Worm (Caenorhabditis elegans): ENCODE measurements around the gene C49C3.6.
"Not testable (repeated sequence)": the region's sequence is repeated elsewhere in the genome, so short reads cannot be mapped to it uniquely, and the experiment has no call there.

C49C3.6 gene

DNA sequence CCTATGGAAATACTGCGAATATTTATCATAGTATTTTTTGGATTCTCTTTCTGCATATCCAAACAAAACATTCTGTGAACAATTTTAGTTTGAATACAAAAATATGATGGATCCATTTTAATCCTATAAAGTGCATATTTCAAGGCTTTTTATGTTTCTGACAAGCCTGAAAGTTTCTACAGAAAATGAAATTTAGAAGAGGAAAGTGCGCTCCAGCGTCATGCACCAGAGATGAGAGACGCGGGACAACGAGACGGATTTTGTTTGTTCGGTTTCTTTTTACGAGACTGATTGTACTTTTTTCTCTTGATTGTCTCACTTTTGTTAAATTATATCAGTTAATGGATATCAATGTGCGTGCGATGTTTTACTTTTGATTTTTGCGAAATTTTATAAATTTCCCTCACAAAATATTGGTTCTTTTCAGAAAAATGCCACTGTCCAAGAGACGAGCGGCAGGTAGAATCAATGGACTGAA is at the start of gene C49C3.6:
Gene C49C3.6 (plus strand): TSS at position 428 of the 478 bp plus-strand sequence.
- no peak for TF ChIP-seq unc-62 (GFP tag; optimal IDR thresholded peaks at IDR 0.05)

DNA sequence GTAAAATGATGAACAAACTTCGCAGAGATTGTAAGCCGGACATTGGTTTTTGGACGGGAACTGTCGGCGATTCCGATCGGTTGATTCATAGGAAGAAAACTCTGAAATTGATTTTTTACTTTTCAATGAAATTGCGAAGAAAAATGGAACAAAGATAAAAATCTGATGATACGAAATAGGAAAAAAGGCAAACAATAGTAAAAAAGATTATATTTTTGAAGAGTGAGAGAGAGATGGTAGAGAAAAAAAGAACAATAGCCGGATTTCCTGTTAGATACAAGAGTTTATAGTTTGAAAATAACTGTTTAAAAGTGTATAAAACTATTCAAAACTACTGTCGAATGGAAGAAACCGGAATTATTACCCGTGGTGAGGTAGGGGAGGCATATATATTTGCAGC is 47.2 kb upstream of the C49C3.6 start, which contains the start of gene nra-1:
Gene nra-1 (minus strand): TSS at position 101 of the 400 bp plus-strand sequence.
- TF ChIP-seq unc-62 (GFP tag; optimal IDR thresholded peaks at IDR 0.05): no peak

DNA sequence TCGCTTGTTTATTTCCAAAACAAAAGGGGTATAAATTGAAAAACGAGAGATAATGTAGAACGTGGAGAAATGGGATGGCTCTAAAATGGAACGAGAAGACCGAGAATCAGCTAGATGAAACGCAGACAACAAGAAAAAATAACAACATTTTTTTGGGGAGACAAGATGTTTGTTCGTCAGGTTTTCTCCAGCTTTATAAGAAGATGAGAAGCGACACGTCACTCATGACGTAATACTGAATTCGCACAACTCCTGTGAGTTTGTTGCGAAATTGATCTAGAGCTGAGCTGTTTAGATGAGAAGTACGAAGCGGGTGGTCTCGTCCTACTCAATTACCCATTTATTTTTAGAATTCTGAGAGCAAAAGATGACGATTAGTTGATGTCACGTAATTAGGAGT is 46.1 kb upstream of the C49C3.6 start:
- TF ChIP-seq unc-62 (GFP tag; optimal IDR thresholded peaks at IDR 0.05): no peak

- no peak for TF ChIP-seq unc-62 (GFP tag; optimal IDR thresholded peaks at IDR 0.05)
Measured at ce11 chrIV:17287908-17288675, 43.2 kb upstream of the C49C3.6 start, which contains the start of gene zipt-7.1. TSS of gene zipt-7.1 (minus strand) at chrIV:17288139.

- TF ChIP-seq unc-62 (GFP tag; optimal IDR thresholded peaks at IDR 0.05): no peak
Measured at ce11 chrIV:17291629-17292199, 39.6 kb upstream of the C49C3.6 start, which contains the start of the genes T28F3.11 and slc-17.4. TSS of gene T28F3.11 (minus strand) at chrIV:17291679. TSS of gene slc-17.4 (minus strand) at chrIV:17291733.

ce11 chrIV:17292350-17292749 is 39.0 kb upstream of the C49C3.6 start:
- TF ChIP-seq unc-62 (GFP tag; optimal IDR thresholded peaks at IDR 0.05): no peak

- no peak for TF ChIP-seq unc-62 (GFP tag; optimal IDR thresholded peaks at IDR 0.05)
Measured at ce11 chrIV:17293068-17293467, 38.3 kb upstream of the C49C3.6 start.

ce11 chrIV:17293679-17294078 is 37.6 kb upstream of the C49C3.6 start:
- TF ChIP-seq unc-62 (GFP tag; optimal IDR thresholded peaks at IDR 0.05): no peak

ce11 chrIV:17294489-17294888 is 36.8 kb upstream of the C49C3.6 start, which contains the start of gene T28F3.5:
TSS of gene T28F3.5 (plus strand) at chrIV:17294789.
- no peak for TF ChIP-seq unc-62 (GFP tag; optimal IDR thresholded peaks at IDR 0.05)

DNA sequence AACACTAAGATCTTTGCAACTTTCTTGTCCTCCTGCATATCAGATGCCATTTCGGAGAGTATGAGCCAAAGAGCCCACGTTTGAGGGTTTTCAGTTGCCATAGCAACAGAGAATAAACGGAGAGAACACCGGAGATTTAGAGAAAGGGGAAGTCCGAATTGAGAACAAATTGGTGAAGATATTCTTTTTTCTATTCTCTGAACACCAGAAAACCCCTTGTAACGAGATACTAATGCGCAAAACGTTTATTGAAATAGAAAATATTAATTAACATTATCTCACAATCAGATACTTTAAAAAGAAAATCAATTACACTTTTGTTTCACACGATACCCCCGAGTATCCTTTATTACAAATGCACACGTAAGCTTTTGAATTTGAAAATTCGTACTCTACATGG is 29.4 kb upstream of the C49C3.6 start, which contains the start of gene ifta-2:
Gene ifta-2 (minus strand): TSS at position 101 of the 400 bp plus-strand sequence.
- no peak for TF ChIP-seq unc-62 (GFP tag; optimal IDR thresholded peaks at IDR 0.05)

ce11 chrIV:17307223-17307622 is 24.1 kb upstream of the C49C3.6 start, which contains the start of gene T28F3.8:
TSS of gene T28F3.8 (minus strand) at chrIV:17307323.
- TF ChIP-seq unc-62 (GFP tag; optimal IDR thresholded peaks at IDR 0.05): not testable (repeated sequence)

DNA sequence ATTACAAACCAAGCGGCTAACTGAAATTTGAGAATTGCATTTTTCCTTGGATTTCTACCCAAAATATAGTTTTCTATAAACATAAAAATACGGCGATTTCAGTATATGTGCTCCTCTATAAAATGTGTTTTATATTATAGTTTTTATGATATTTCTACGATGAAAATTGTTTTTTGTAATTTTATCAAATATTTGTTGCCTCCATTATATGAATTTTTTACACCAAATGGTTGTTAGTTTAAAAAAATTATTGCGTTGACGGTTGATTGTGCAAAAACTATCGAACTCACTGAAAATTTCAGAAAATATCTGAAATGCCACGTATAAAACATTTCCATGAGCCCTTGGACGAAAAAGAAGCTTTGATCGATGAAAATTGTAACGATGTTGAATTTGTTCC is 23.1 kb upstream of the C49C3.6 start, which contains the start of gene T28F3.9:
Gene T28F3.9 (plus strand): TSS at position 301 of the 400 bp plus-strand sequence.
- TF ChIP-seq unc-62 (GFP tag; optimal IDR thresholded peaks at IDR 0.05): no peak

DNA sequence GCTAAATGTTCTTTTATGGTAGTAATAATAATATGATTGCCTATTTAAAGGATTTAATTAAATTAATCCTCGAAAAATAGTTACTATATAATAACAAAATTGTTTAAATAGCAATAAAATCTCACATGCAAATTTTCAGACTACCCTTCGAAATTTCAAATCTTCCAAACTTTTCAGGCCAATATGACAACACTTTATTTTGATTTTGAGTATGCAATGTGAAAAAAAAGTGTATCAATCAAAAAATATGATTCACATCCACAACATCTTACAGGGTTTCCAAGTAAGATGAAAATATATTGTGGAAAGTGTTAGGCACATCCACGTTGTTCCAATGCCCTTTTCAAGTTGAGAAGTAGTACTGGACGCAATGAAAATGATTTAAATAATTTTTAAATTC is 19.5 kb upstream of the C49C3.6 start, which contains the start of gene snf-9:
Gene snf-9 (plus strand): TSS at position 301 of the 400 bp plus-strand sequence.
- no peak for TF ChIP-seq unc-62 (GFP tag; optimal IDR thresholded peaks at IDR 0.05)

ce11 chrIV:17316398-17316797 is 14.9 kb upstream of the C49C3.6 start, which contains the start of gene C49C3.20:
TSS of gene C49C3.20 (minus strand) at chrIV:17316498.
- no peak for TF ChIP-seq unc-62 (GFP tag; optimal IDR thresholded peaks at IDR 0.05)

DNA sequence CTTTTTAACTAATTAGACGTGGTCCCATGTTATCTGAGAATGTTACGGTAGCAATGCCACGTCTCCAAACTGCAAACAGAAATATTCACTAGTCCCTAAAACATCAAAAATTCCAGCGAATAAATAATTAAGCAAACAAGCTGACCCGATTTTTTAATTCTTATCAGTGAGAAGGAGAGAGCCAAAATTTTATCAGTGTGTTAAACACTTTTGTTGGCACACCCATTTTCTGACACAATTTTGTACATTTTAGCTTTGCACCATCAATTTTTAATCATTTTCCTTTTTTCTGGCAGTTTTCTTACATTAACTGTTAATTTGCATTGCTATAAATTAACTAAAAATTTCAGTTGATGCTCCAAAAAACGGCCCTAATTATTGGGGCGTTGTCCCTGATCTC is 10.9 kb upstream of the C49C3.6 start, which contains the start of gene C49C3.4:
Gene C49C3.4 (plus strand): TSS at position 351 of the 400 bp plus-strand sequence.
- TF ChIP-seq unc-62 (GFP tag; optimal IDR thresholded peaks at IDR 0.05): no peak

- no peak for TF ChIP-seq unc-62 (GFP tag; optimal IDR thresholded peaks at IDR 0.05)
Measured at ce11 chrIV:17328834-17329233, 2.5 kb upstream of the C49C3.6 start, which contains the start of gene ceh-88. TSS of gene ceh-88 (plus strand) at chrIV:17329188.
